Worm (Caenorhabditis elegans): ENCODE data around the gene erl-1.
A peak's percentile ranks its signal among the peaks of the same experiment; 100 is the strongest.

The erl-1 gene

ce11 chrIV:12282873-12283272 is 4.9 kb upstream of the erl-1 start, which contains the start of gene hpo-12:
hpo-12 (plus strand) TSS chrIV:12283173.
- TF ChIP-seq sea-1 (GFP tag; conservative IDR thresholded peaks at IDR 0.05): no peak
- no peak for TF ChIP-seq F13C5.2 (tag; optimal IDR thresholded peaks at IDR 0.05)
- no peak for TF ChIP-seq hmbx-1 (tag; optimal IDR thresholded peaks at IDR 0.05)
- no peak for TF ChIP-seq B0310.2 (tag; optimal IDR thresholded peaks at IDR 0.05)

ce11 chrIV:12289149-12289548 is 1.4 kb downstream of the erl-1 start, which contains the start of gene C42C1.9:
C42C1.9 (plus strand) TSS chrIV:12289449.
- TF ChIP-seq tra-4 (tag; optimal IDR thresholded peaks at IDR 0.05) (no peak), ama-1 (optimal IDR thresholded peaks at IDR 0.05) (no peak), ceh-36 (tag; optimal IDR thresholded peaks at IDR 0.05) (no peak), F13C5.2 (tag; optimal IDR thresholded peaks at IDR 0.05) (no peak), pes-1 (GFP tag; IDR thresholded peaks at IDR 0.05) (no peak), hmg-4 (GFP tag; optimal IDR thresholded peaks at IDR 0.05) (no peak), ceh-13 (GFP tag; optimal IDR thresholded peaks at IDR 0.05) (no peak), ets-7 (tag; optimal IDR thresholded peaks at IDR 0.05) (no peak), hnd-1 (tag; optimal IDR thresholded peaks at IDR 0.05) (no peak), tbx-11 (GFP tag; IDR thresholded peaks at IDR 0.05) (no peak), aly-1 (tag; optimal IDR thresholded peaks at IDR 0.05) (no peak), hmbx-1 (tag; optimal IDR thresholded peaks at IDR 0.05) (no peak), sea-1 (GFP tag; conservative IDR thresholded peaks at IDR 0.05) (no peak), flt-1 (GFP tag; IDR thresholded peaks at IDR 0.05) (no peak), scrt-1 (GFP tag; IDR thresholded peaks at IDR 0.05) (no peak), B0310.2 (tag; optimal IDR thresholded peaks at IDR 0.05) (no peak)

ce11 chrIV:12290744-12291143 is 3.0 kb downstream of the erl-1 start, which contains the start of gene C42C1.8:
C42C1.8 (plus strand) TSS chrIV:12291044.
- TF ChIP-seq sea-1 (GFP tag; conservative IDR thresholded peaks at IDR 0.05) (no peak), scrt-1 (GFP tag; IDR thresholded peaks at IDR 0.05) (no peak), ama-1 (optimal IDR thresholded peaks at IDR 0.05) (no peak), hmg-4 (GFP tag; optimal IDR thresholded peaks at IDR 0.05) (no peak), pes-1 (GFP tag; IDR thresholded peaks at IDR 0.05) (no peak), F13C5.2 (tag; optimal IDR thresholded peaks at IDR 0.05) (no peak), B0310.2 (tag; optimal IDR thresholded peaks at IDR 0.05) (no peak), tra-4 (tag; optimal IDR thresholded peaks at IDR 0.05) (no peak), ceh-13 (GFP tag; optimal IDR thresholded peaks at IDR 0.05) (no peak), flt-1 (GFP tag; IDR thresholded peaks at IDR 0.05) (no peak), aly-1 (tag; optimal IDR thresholded peaks at IDR 0.05) (no peak), hmbx-1 (tag; optimal IDR thresholded peaks at IDR 0.05) (no peak), hnd-1 (tag; optimal IDR thresholded peaks at IDR 0.05) (no peak), ets-7 (tag; optimal IDR thresholded peaks at IDR 0.05) (no peak), ceh-36 (tag; optimal IDR thresholded peaks at IDR 0.05) (no peak), tbx-11 (GFP tag; IDR thresholded peaks at IDR 0.05) (no peak), tbx-37 (GFP tag; conservative IDR thresholded peaks at IDR 0.05) (no peak)

ce11 chrIV:12294770-12295169 is 7.0 kb downstream of the erl-1 start:
- TF ChIP-seq pes-1 (GFP tag; IDR thresholded peaks at IDR 0.05): 0 out of 2 replicates have a peak, but pooled peaks have one; percentile 19

DNA sequence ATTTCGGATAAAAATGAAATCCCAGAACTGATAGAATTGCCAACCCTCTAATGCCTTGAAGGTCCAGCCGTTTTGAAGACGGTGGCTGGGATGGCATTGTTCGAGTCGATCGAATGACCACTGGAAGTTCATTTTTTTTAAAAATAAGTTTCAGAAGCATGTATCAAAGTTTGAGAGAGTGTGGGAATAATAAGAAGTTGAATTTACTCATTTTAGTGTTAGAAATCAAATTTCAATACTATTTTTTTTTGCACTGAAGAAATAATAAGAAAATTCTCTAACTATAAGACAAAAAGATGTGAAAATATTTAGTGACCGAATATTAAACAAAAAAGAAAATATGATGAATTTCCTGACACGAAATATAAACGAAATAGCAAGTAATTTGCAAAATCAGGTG is 13.4 kb downstream of the erl-1 start, which contains the start of gene oac-59:
Gene oac-59 (minus strand): TSS at position 101 of the 400 bp plus-strand sequence.
- no peak for TF ChIP-seq tbx-11 (GFP tag; IDR thresholded peaks at IDR 0.05)
- no peak for TF ChIP-seq B0310.2 (tag; optimal IDR thresholded peaks at IDR 0.05)
- TF ChIP-seq aly-1 (tag; optimal IDR thresholded peaks at IDR 0.05): no peak
- TF ChIP-seq ceh-36 (tag; optimal IDR thresholded peaks at IDR 0.05): no peak
- no peak for TF ChIP-seq F13C5.2 (tag; optimal IDR thresholded peaks at IDR 0.05)
- TF ChIP-seq pes-1 (GFP tag; IDR thresholded peaks at IDR 0.05): no peak

DNA sequence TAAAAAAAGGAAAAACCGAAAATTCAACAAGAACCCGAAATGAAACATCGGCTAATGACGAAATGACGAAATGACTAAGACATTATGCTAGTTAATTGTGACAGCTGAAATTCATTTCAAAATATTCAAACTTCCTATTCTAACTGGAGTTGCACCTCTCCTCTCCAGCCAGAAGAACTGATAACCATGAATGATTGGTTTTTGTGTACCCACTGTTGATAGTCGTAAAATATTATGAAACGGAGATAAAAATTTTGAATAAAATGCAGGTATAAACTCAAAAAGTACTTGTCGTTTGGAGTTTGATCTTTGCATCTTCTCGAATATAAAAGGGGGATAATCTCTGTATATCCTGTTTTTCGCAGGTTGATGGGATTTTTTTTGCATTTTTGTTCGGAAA is 15.2 kb downstream of the erl-1 start:
- TF ChIP-seq flt-1 (GFP tag; IDR thresholded peaks at IDR 0.05): no peak
- TF ChIP-seq F13C5.2 (tag; optimal IDR thresholded peaks at IDR 0.05): no peak
- TF ChIP-seq ama-1 (optimal IDR thresholded peaks at IDR 0.05): no peak
- no peak for TF ChIP-seq scrt-1 (GFP tag; IDR thresholded peaks at IDR 0.05)
- no peak for TF ChIP-seq pes-1 (GFP tag; IDR thresholded peaks at IDR 0.05)
- TF ChIP-seq hnd-1 (tag; optimal IDR thresholded peaks at IDR 0.05): no peak

DNA sequence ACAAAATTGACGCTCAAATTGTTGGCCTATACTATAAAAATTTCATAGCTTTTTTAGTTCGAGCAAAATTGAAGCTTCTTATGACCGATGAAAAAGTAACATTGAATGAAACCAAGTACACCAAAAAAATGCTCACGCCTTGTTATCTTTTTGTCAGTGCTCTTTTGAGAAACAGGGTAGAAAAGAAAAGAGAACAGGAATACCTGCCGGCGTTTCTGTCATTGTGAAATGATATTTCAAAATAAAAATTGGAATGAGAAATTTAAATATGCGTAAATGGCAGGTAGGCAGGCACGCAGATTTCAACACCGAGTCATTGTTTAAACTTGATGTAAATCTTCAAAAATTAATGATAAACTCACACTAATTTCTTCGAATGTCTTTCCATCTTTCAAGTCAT is 17.0 kb downstream of the erl-1 start:
- no peak for TF ChIP-seq tbx-37 (GFP tag; conservative IDR thresholded peaks at IDR 0.05)
- no peak for TF ChIP-seq ama-1 (optimal IDR thresholded peaks at IDR 0.05)
- TF ChIP-seq pes-1 (GFP tag; IDR thresholded peaks at IDR 0.05): no peak
- TF ChIP-seq ets-7 (tag; optimal IDR thresholded peaks at IDR 0.05): no peak
- TF ChIP-seq scrt-1 (GFP tag; IDR thresholded peaks at IDR 0.05): no peak
- TF ChIP-seq tra-4 (tag; optimal IDR thresholded peaks at IDR 0.05): no peak
- TF ChIP-seq tbx-11 (GFP tag; IDR thresholded peaks at IDR 0.05): no peak
- TF ChIP-seq F13C5.2 (tag; optimal IDR thresholded peaks at IDR 0.05): no peak
- TF ChIP-seq ceh-13 (GFP tag; optimal IDR thresholded peaks at IDR 0.05): no peak
- TF ChIP-seq hmbx-1 (tag; optimal IDR thresholded peaks at IDR 0.05): no peak
- TF ChIP-seq flt-1 (GFP tag; IDR thresholded peaks at IDR 0.05): no peak

DNA sequence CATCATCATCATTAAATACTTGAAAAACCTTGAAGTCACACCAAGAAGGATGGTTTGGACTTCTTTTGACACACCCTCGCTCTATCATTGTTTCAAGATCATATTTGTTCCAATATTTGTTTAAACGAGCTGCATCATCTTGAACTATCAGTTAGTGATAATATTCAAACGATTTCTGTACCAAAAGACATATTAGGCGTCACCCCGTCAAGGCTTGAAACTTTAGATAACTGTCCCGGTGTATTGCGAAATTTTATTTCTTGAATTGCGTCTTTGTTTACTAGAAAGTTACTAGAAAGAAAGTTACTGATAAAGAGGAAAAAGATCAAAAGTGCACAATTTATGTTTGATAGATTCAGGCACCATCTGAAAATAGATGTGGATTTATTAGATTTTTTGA is 18.2 kb downstream of the erl-1 start:
- TF ChIP-seq hnd-1 (tag; optimal IDR thresholded peaks at IDR 0.05): no peak
- no peak for TF ChIP-seq ceh-13 (GFP tag; optimal IDR thresholded peaks at IDR 0.05)
- no peak for TF ChIP-seq F13C5.2 (tag; optimal IDR thresholded peaks at IDR 0.05)
- no peak for TF ChIP-seq pes-1 (GFP tag; IDR thresholded peaks at IDR 0.05)
- no peak for TF ChIP-seq flt-1 (GFP tag; IDR thresholded peaks at IDR 0.05)
- no peak for TF ChIP-seq tra-4 (tag; optimal IDR thresholded peaks at IDR 0.05)
- TF ChIP-seq scrt-1 (GFP tag; IDR thresholded peaks at IDR 0.05): no peak
- no peak for TF ChIP-seq hmbx-1 (tag; optimal IDR thresholded peaks at IDR 0.05)
- no peak for TF ChIP-seq hmg-4 (GFP tag; optimal IDR thresholded peaks at IDR 0.05)
- TF ChIP-seq ceh-36 (tag; optimal IDR thresholded peaks at IDR 0.05): no peak
- TF ChIP-seq tbx-11 (GFP tag; IDR thresholded peaks at IDR 0.05): no peak
- TF ChIP-seq ets-7 (tag; optimal IDR thresholded peaks at IDR 0.05): no peak
- no peak for TF ChIP-seq B0310.2 (tag; optimal IDR thresholded peaks at IDR 0.05)
- TF ChIP-seq sea-1 (GFP tag; conservative IDR thresholded peaks at IDR 0.05): no peak
- no peak for TF ChIP-seq ama-1 (optimal IDR thresholded peaks at IDR 0.05)
- TF ChIP-seq tbx-37 (GFP tag; conservative IDR thresholded peaks at IDR 0.05): no peak
- no peak for TF ChIP-seq aly-1 (tag; optimal IDR thresholded peaks at IDR 0.05)
